Worm (Caenorhabditis elegans) whole organism, midembryonic: ENCODE data around the gene ntr-2.

Experiments
- cog-1 ChIP-seq: sonication (generic microtip); optimal IDR thresholded peaks from 2 replicates; lab custom pipeline; 2016; ENCODE audit warnings: missing genetic modification characterization, missing compliant biosample characterization
- tab-1 ChIP-seq: fragments of 200-800 bp; sonication (Bioruptor generic); IDR thresholded peaks from 2 replicates; pipeline ENCODE4 v1.3.6; 2022; ENCODE audit warnings: missing genetic modification characterization, missing compliant biosample characterization

- TF ChIP-seq tab-1 (GFP tag; lab: Robert Waterston, UW) (no peak), cog-1 (no peak)
These were observed 44.3 kb upstream of the ntr-2 start for ce11 chrX:14973085-14973484.
